Worm (Caenorhabditis elegans): ENCODE measurements around the gene tag-290.
A peak's percentile ranks its signal among the peaks of the same experiment; 100 is the strongest.

Gene tag-290

DNA sequence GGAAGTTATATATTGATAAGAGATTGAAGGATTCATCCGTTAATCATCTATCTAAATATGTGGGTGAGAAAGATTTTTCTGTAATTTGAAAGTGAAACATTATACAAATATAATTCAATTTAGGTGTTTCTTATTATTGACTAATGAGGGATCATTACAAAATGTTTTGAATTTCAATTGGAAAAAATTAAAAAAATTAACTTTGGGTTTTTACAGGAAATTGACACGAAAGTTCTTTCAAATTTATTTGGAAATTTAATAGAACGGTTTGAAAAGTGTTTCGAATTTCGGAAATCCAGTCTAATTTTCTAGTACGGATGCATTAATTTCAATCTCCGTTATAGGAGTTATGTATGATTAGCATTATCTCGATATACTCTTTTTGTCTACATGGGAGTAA, 40.0 kb downstream of the tag-290 start:
- TF ChIP-seq hmbx-1 (tag; optimal IDR thresholded peaks at IDR 0.05) (no peak), ceh-36 (tag; optimal IDR thresholded peaks at IDR 0.05) (no peak), F13C5.2 (tag; optimal IDR thresholded peaks at IDR 0.05) (no peak), tbx-37 (GFP tag; conservative IDR thresholded peaks at IDR 0.05) (no peak), ets-7 (tag; optimal IDR thresholded peaks at IDR 0.05) (no peak), scrt-1 (GFP tag; IDR thresholded peaks at IDR 0.05) (no peak), tra-4 (tag; optimal IDR thresholded peaks at IDR 0.05) (no peak), hmg-4 (GFP tag; optimal IDR thresholded peaks at IDR 0.05) (no peak), B0310.2 (tag; optimal IDR thresholded peaks at IDR 0.05) (no peak)

DNA sequence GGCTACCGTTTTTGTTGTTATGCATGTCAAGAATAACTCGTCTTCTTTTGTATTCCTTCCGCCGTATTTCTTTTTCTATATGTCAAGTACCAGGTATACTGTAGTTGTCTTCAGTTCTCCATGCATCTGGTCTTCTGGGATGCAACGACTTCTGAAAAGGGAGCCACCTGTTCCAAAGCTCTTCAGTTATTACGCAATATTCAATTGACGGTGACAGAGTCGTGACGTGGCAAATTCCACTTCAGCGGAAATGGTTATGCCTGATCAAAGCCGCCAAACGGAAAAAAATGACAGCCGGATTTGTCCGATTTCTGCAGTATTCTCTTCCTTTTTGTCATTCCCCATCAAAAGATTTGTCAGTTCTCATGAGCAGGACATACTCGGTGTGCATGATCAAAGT, 43.4 kb downstream of the tag-290 start:
- TF ChIP-seq pes-1 (GFP tag; IDR thresholded peaks at IDR 0.05) (no peak), scrt-1 (GFP tag; IDR thresholded peaks at IDR 0.05) (no peak), tra-4 (tag; optimal IDR thresholded peaks at IDR 0.05) (no peak), hmg-4 (GFP tag; optimal IDR thresholded peaks at IDR 0.05) (no peak), ama-1 (optimal IDR thresholded peaks at IDR 0.05) (no peak), tbx-11 (GFP tag; IDR thresholded peaks at IDR 0.05) (no peak), hmbx-1 (tag; optimal IDR thresholded peaks at IDR 0.05) (no peak), B0310.2 (tag; optimal IDR thresholded peaks at IDR 0.05) (no peak), F13C5.2 (tag; optimal IDR thresholded peaks at IDR 0.05) (no peak), aly-1 (tag; optimal IDR thresholded peaks at IDR 0.05) (no peak), flt-1 (GFP tag; IDR thresholded peaks at IDR 0.05) (no peak), hnd-1 (tag; optimal IDR thresholded peaks at IDR 0.05) (no peak), tbx-37 (GFP tag; conservative IDR thresholded peaks at IDR 0.05) (no peak), ets-7 (tag; optimal IDR thresholded peaks at IDR 0.05) (no peak), ceh-13 (GFP tag; optimal IDR thresholded peaks at IDR 0.05) (no peak), sea-1 (GFP tag; conservative IDR thresholded peaks at IDR 0.05) (no peak), ceh-36 (tag; optimal IDR thresholded peaks at IDR 0.05) (no peak)

DNA sequence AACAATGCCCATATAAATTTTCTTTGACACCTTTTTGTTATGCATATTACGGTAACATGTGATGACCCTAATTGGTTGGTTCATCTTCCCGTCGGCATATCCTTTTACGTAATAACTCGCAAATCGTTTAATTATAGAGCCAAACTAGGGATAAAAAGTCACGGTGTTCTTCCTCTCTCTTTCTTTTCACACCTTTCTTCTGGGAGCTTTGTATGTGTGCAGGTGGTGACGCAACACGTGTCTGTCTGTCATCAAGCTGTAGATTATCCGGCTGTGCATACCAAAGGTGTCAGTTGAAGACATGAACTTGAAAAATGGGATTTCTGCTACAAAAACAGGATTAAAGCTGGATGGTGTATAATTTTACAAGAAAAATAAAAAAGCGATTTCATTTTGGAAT, 47.5 kb downstream of the tag-290 start:
- peak; percentile 15 for TF ChIP-seq ceh-36 (tag; optimal IDR thresholded peaks at IDR 0.05)
- TF ChIP-seq B0310.2 (tag; optimal IDR thresholded peaks at IDR 0.05), result no peak
- TF ChIP-seq F13C5.2 (tag; optimal IDR thresholded peaks at IDR 0.05), result no peak
- no peak for TF ChIP-seq ama-1 (optimal IDR thresholded peaks at IDR 0.05)

Data from whole organism, early embryonic.